Fruit fly (Drosophila melanogaster) whole organism, embryonic: ENCODE results near the gene CG31717.

Source experiments
- CG1024 ChIP-seq: fragments of 200-800 bp; sonication (Bioruptor generic); IDR thresholded peaks from 2 replicates; pipeline ENCODE4 v1.3.6; 2022; ENCODE audit warnings: missing biosample characterization, missing genetic modification characterization
- CG10462 ChIP-seq: fragments of 200-800 bp; sonication (Bioruptor generic); optimal IDR thresholded peaks from 2 replicates; lab custom pipeline; 2016; ENCODE audit warnings: missing biosample characterization, missing genetic modification characterization
- CG11398 ChIP-seq: fragments of 200-800 bp; sonication (Bioruptor generic); optimal IDR thresholded peaks from 2 replicates; lab custom pipeline; 2016; ENCODE audit warnings: missing biosample characterization, missing genetic modification characterization
- CG11723 ChIP-seq: fragments of 200-800 bp; sonication (Bioruptor generic); optimal IDR thresholded peaks from 2 replicates; lab custom pipeline; 2017; ENCODE audit warnings: missing biosample characterization, mild to moderate bottlenecking, missing genetic modification characterization
- CG12155 ChIP-seq: fragments of 200-800 bp; sonication (Bioruptor generic); optimal IDR thresholded peaks from 3 replicates; lab custom pipeline; 2016; ENCODE audit warnings: missing biosample characterization, missing genetic modification characterization
- CG12219 ChIP-seq: fragments of 200-800 bp; sonication (Bioruptor generic); optimal IDR thresholded peaks from 3 replicates; lab custom pipeline; 2018; ENCODE audit warnings: missing biosample characterization, mild to moderate bottlenecking, missing genetic modification characterization
- CG13296 ChIP-seq: fragments of 200-800 bp; sonication (Bioruptor generic); optimal IDR thresholded peaks from 3 replicates; lab custom pipeline; 2018; ENCODE audit warnings: missing biosample characterization, mild to moderate bottlenecking, missing genetic modification characterization
- CG15514 ChIP-seq: fragments of 200-800 bp; sonication (Bioruptor generic); optimal IDR thresholded peaks from 3 replicates; lab custom pipeline; 2017; ENCODE audit warnings: missing biosample characterization, missing genetic modification characterization, mild to moderate bottlenecking, moderate library complexity, missing genetic modification reagents
- CG31441 ChIP-seq: fragments of 200-800 bp; sonication (Bioruptor generic); IDR thresholded peaks from 2 replicates; pipeline ENCODE4 v1.3.6; 2022; ENCODE audit warnings: missing biosample characterization, missing genetic modification characterization
- CG34376 ChIP-seq: fragments of 200-800 bp; sonication (Bioruptor generic); optimal IDR thresholded peaks from 2 replicates; lab custom pipeline; 2018; ENCODE audit warnings: missing biosample characterization, mild to moderate bottlenecking, missing genetic modification characterization
- CG34422 ChIP-seq: fragments of 200-800 bp; sonication (Bioruptor generic); IDR thresholded peaks from 3 replicates; pipeline ENCODE4 v1.3.6; 2022; ENCODE audit warnings: missing biosample characterization, missing genetic modification characterization
- CG4360 ChIP-seq: fragments of 200-800 bp; sonication (Bioruptor generic); IDR thresholded peaks from 2 replicates; pipeline ENCODE4 v1.3.6; 2022; ENCODE audit warnings: missing biosample characterization, missing genetic modification characterization
- CG6254 ChIP-seq: fragments of 200-800 bp; sonication (Bioruptor generic); optimal IDR thresholded peaks from 3 replicates; lab custom pipeline; 2017; ENCODE audit warnings: mild to moderate bottlenecking, missing biosample characterization, missing genetic modification reagents, missing genetic modification characterization
- CG6791 ChIP-seq: fragments of 200-800 bp; sonication (Bioruptor generic); IDR thresholded peaks from 3 replicates; pipeline ENCODE4 v1.3.6; 2022; ENCODE audit warnings: missing biosample characterization, missing genetic modification characterization; ENCODE audit not compliant: partially characterized antibody
- CG6813 ChIP-seq: fragments of 200-800 bp; sonication (Bioruptor generic); optimal IDR thresholded peaks from 2 replicates; lab custom pipeline; 2017; ENCODE audit warnings: missing biosample characterization, missing genetic modification characterization, mild to moderate bottlenecking, moderate library complexity, missing genetic modification reagents
- D19B ChIP-seq: fragments of 200-800 bp; sonication (Bioruptor generic); optimal IDR thresholded peaks from 2 replicates; lab custom pipeline; 2017; ENCODE audit warnings: missing biosample characterization, mild to moderate bottlenecking, missing genetic modification characterization
- Ets97D ChIP-seq: fragments of 200-800 bp; sonication (Bioruptor generic); optimal IDR thresholded peaks from 3 replicates; lab custom pipeline; 2016; ENCODE audit warnings: missing biosample characterization, missing genetic modification characterization
- HmgD ChIP-seq: fragments of 200-800 bp; sonication (Bioruptor generic); optimal IDR thresholded peaks from 3 replicates; lab custom pipeline; 2016; ENCODE audit warnings: missing biosample characterization, missing genetic modification characterization
- Hmx ChIP-seq: fragments of 200-800 bp; sonication (Bioruptor generic); optimal IDR thresholded peaks from 2 replicates; lab custom pipeline; 2016; ENCODE audit warnings: missing biosample characterization, missing genetic modification characterization
- Hr3 ChIP-seq: fragments of 200-800 bp; sonication (Bioruptor generic); optimal IDR thresholded peaks from 3 replicates; lab custom pipeline; 2016; ENCODE audit warnings: missing biosample characterization, missing genetic modification characterization
- Ravus ChIP-seq: fragments of 200-800 bp; sonication (Bioruptor generic); IDR thresholded peaks from 2 replicates; pipeline ENCODE4 v1.3.6; 2022; ENCODE audit warnings: missing biosample characterization, missing genetic modification characterization
- Scr ChIP-seq: fragments of 200-800 bp; sonication (Bioruptor generic); IDR thresholded peaks from 2 replicates; pipeline ENCODE4 v1.3.6; 2022; ENCODE audit warnings: missing biosample characterization, missing genetic modification characterization; ENCODE audit not compliant: partially characterized antibody
- Spps ChIP-seq: fragments of 200-800 bp; sonication (Bioruptor generic); optimal IDR thresholded peaks from 2 replicates; lab custom pipeline; 2018; ENCODE audit warnings: missing biosample characterization, mild to moderate bottlenecking, missing genetic modification characterization
- Taf1 ChIP-seq: fragments of 200-800 bp; sonication (Bioruptor generic); IDR thresholded peaks from 2 replicates; pipeline ENCODE4 v1.3.6; 2022; ENCODE audit warnings: missing biosample characterization, missing genetic modification characterization
- Xbp1 ChIP-seq: fragments of 200-800 bp; sonication (Bioruptor generic); optimal IDR thresholded peaks from 3 replicates; lab custom pipeline; 2016; ENCODE audit warnings: missing biosample characterization, mild to moderate bottlenecking, missing genetic modification characterization
- cato ChIP-seq: fragments of 200-800 bp; sonication (Bioruptor generic); optimal IDR thresholded peaks from 2 replicates; lab custom pipeline; 2016; ENCODE audit warnings: missing biosample characterization, missing genetic modification characterization, borderline replicate concordance
- chm ChIP-seq: fragments of 200-800 bp; sonication (Bioruptor generic); IDR thresholded peaks from 2 replicates; pipeline ENCODE4 v1.3.6; 2022; ENCODE audit warnings: missing biosample characterization, missing genetic modification characterization
- danr ChIP-seq: fragments of 200-800 bp; sonication (Bioruptor generic); IDR thresholded peaks from 2 replicates; pipeline ENCODE4 v1.3.6; 2022; ENCODE audit warnings: missing biosample characterization, missing genetic modification characterization
- dmrt11E ChIP-seq: fragments of 200-800 bp; sonication (Bioruptor generic); optimal IDR thresholded peaks from 3 replicates; lab custom pipeline; 2018; ENCODE audit warnings: missing biosample characterization, mild to moderate bottlenecking, missing genetic modification characterization, moderate library complexity
- fd102C ChIP-seq: fragments of 200-800 bp; sonication (Bioruptor generic); optimal IDR thresholded peaks from 2 replicates; lab custom pipeline; 2018; ENCODE audit warnings: missing biosample characterization, mild to moderate bottlenecking, missing genetic modification characterization, moderate library complexity
- grau ChIP-seq: fragments of 200-800 bp; optimal IDR thresholded peaks from 3 replicates; lab custom pipeline; 2019; ENCODE audit warnings: missing biosample characterization, mild to moderate bottlenecking, missing genetic modification characterization, moderate library complexity
- gsb-n ChIP-seq: fragments of 200-800 bp; sonication (Bioruptor generic); optimal IDR thresholded peaks from 3 replicates; lab custom pipeline; 2018; ENCODE audit warnings: missing biosample characterization, mild to moderate bottlenecking, missing genetic modification characterization
- ham ChIP-seq: fragments of 200-800 bp; sonication (Bioruptor generic); IDR thresholded peaks from 2 replicates; pipeline ENCODE4 v1.3.6; 2022; ENCODE audit warnings: missing biosample characterization, missing genetic modification characterization
- hbn ChIP-seq: fragments of 200-800 bp; sonication (Bioruptor generic); IDR thresholded peaks from 2 replicates; pipeline ENCODE4 v1.3.6; 2022; ENCODE audit warnings: missing biosample characterization, missing genetic modification characterization; ENCODE audit not compliant: partially characterized antibody
- kay ChIP-seq: fragments of 200-800 bp; sonication (Bioruptor generic); optimal IDR thresholded peaks from 2 replicates; lab custom pipeline; 2016; ENCODE audit warnings: missing biosample characterization, missing genetic modification characterization
- lilli ChIP-seq: fragments of 200-800 bp; sonication (Bioruptor generic); optimal IDR thresholded peaks from 3 replicates; lab custom pipeline; 2016; ENCODE audit warnings: missing biosample characterization, missing genetic modification characterization
- lmd ChIP-seq: fragments of 200-800 bp; sonication (Bioruptor generic); IDR thresholded peaks from 2 replicates; pipeline ENCODE4 v1.3.6; 2022; ENCODE audit warnings: missing biosample characterization, missing genetic modification characterization
- lola ChIP-seq, 3 experiments: fragments of >200 bp in 2 of 3; fragments of 200-800 bp in 1 of 3; sonication (Bioruptor generic) in 1 of 3; optimal IDR thresholded peaks; 2 replicates each; lab custom pipeline; 2017 to 2019; ENCODE audit warnings: missing biosample characterization in 3 of 3, missing genetic modification characterization in 3 of 3, mild to moderate bottlenecking in 1 of 3, moderate library complexity in 1 of 3
- mam ChIP-seq: fragments of 200-800 bp; sonication (Bioruptor generic); optimal IDR thresholded peaks from 3 replicates; lab custom pipeline; 2016; ENCODE audit warnings: missing biosample characterization, missing genetic modification characterization
- mirr ChIP-seq: fragments of 200-800 bp; sonication (Bioruptor generic); optimal IDR thresholded peaks from 3 replicates; lab custom pipeline; 2018; ENCODE audit warnings: missing biosample characterization, mild to moderate bottlenecking, missing genetic modification characterization
- nerfin-2 ChIP-seq: fragments of 200-800 bp; sonication (Bioruptor generic); IDR thresholded peaks from 2 replicates; pipeline ENCODE4 v1.3.6; 2022; ENCODE audit warnings: missing biosample characterization, missing genetic modification characterization; ENCODE audit not compliant: partially characterized antibody
- org-1 ChIP-seq: fragments of 200-800 bp; sonication (Bioruptor generic); optimal IDR thresholded peaks from 2 replicates; lab custom pipeline; 2017; ENCODE audit warnings: missing biosample characterization, missing genetic modification characterization
- so ChIP-seq: fragments of 200-800 bp; sonication (Bioruptor generic); IDR thresholded peaks from 3 replicates; pipeline ENCODE4 v1.3.6; 2022; ENCODE audit warnings: missing biosample characterization, missing genetic modification characterization
- ssp ChIP-seq: fragments of 200-800 bp; sonication (Bioruptor generic); IDR thresholded peaks from 2 replicates; pipeline ENCODE4 v1.3.6; 2022; ENCODE audit warnings: missing biosample characterization, missing genetic modification characterization
- tio ChIP-seq: fragments of 200-800 bp; sonication (Bioruptor generic); optimal IDR thresholded peaks from 2 replicates; lab custom pipeline; 2017; ENCODE audit warnings: missing biosample characterization, missing genetic modification characterization, inconsistent platforms
- vfl ChIP-seq: fragments of 200-800 bp; sonication (Bioruptor generic); optimal IDR thresholded peaks from 2 replicates; lab custom pipeline; 2016; ENCODE audit warnings: missing biosample characterization, missing genetic modification characterization
- vvl ChIP-seq: fragments of 200-800 bp; sonication (Bioruptor generic); IDR thresholded peaks from 2 replicates; pipeline ENCODE4 v1.3.6; 2022; ENCODE audit warnings: missing biosample characterization, missing genetic modification characterization
- wek ChIP-seq: fragments of 200-800 bp; sonication (Bioruptor generic); optimal IDR thresholded peaks from 3 replicates; lab custom pipeline; 2018; ENCODE audit warnings: missing biosample characterization, mild to moderate bottlenecking, missing genetic modification characterization, moderate library complexity

CG31717 gene

dm6 chr2L:10220501-10221386 lies 29.8 kb upstream of the CG31717 start, which contains the start of the genes Npc1a and Prosalpha6 (continued):
- TF ChIP-seq CG15514 (GFP tag; lab: Kevin White, UChicago) = peak; percentile 16
- TF ChIP-seq Hr3 = peak; percentile 17
- no peak for TF ChIP-seq lmd
- TF ChIP-seq ssp (GFP tag; lab: Robert Waterston, UW) = peak; percentile 68
- peak in 1 of 3 experiments; percentile 31 for TF ChIP-seq lola (GFP tag; optimal IDR thresholded peaks at IDR 0.05; lab: Kevin White, UChicago)
- TF ChIP-seq Ravus (GFP tag; lab: Robert Waterston, UW) = no peak
- TF ChIP-seq grau (tag; lab: Kevin White, UChicago) = no peak
- TF ChIP-seq HmgD = no peak
- TF ChIP-seq Scr (GFP tag; lab: Robert Waterston, UW) = peak; percentile 69
- TF ChIP-seq org-1 (GFP tag; lab: Kevin White, UChicago) = no peak
- no peak for TF ChIP-seq CG6813 (GFP tag; lab: Kevin White, UChicago)
- peak; percentile 39; the same call in 1 of the 3 replicates for TF ChIP-seq so (GFP tag; lab: Robert Waterston, UW)
- 0 out of 2 replicates have a peak, but pooled peaks have one; percentile 27 for TF ChIP-seq nerfin-2 (GFP tag; lab: Robert Waterston, UW)
- no peak for TF ChIP-seq tio (GFP tag; lab: Kevin White, UChicago)
- peak; percentile 26 for TF ChIP-seq mirr (GFP tag; lab: Kevin White, UChicago)
- TF ChIP-seq danr = no peak
- TF ChIP-seq vfl = no peak
- TF ChIP-seq CG6254 (GFP tag; lab: Kevin White, UChicago) = peak; percentile 53
- TF ChIP-seq Taf1 (GFP tag; lab: Robert Waterston, UW) = no peak
- TF ChIP-seq CG34376 (GFP tag; lab: Kevin White, UChicago) = peak; percentile 36
- TF ChIP-seq mam (GFP tag; lab: Kevin White, UChicago) = peak; percentile 1
- 0 out of 2 replicates have a peak, but pooled peaks have one; percentile 10 for TF ChIP-seq chm
- no peak for TF ChIP-seq fd102C (GFP tag; lab: Kevin White, UChicago)
- peak; percentile 94 for TF ChIP-seq CG11723 (GFP tag; lab: Kevin White, UChicago)
- no peak for TF ChIP-seq CG11398 (GFP tag; lab: Kevin White, UChicago)
- TF ChIP-seq Ets97D (GFP tag; lab: Kevin White, UChicago) = peak; percentile 68
- peak; percentile 54 for TF ChIP-seq hbn (GFP tag; lab: Robert Waterston, UW)
- peak; percentile 16 for TF ChIP-seq CG12155
- TF ChIP-seq Spps (tag; lab: Kevin White, UChicago) = no peak
- no peak for TF ChIP-seq CG31441 (GFP tag; lab: Robert Waterston, UW)
- TF ChIP-seq CG4360 (GFP tag; lab: Robert Waterston, UW) = no peak
- no peak for TF ChIP-seq CG10462 (GFP tag; lab: Kevin White, UChicago)
- TF ChIP-seq lilli (GFP tag; lab: Kevin White, UChicago) = peak; percentile 28
- TF ChIP-seq Hmx (GFP tag; lab: Kevin White, UChicago) = no peak
- TF ChIP-seq CG12219 (GFP tag; lab: Kevin White, UChicago) = no peak
- peak; percentile 56; the same call in 2 of the 3 replicates for TF ChIP-seq CG6791 (GFP tag; lab: Robert Waterston, UW)
- TF ChIP-seq Xbp1 (GFP tag; lab: Kevin White, UChicago) = peak; percentile 15
- no peak for TF ChIP-seq ham (GFP tag; lab: Robert Waterston, UW)
- no peak for TF ChIP-seq kay (GFP tag; lab: Kevin White, UChicago)
- peak; percentile 11 for TF ChIP-seq D19B (GFP tag; lab: Kevin White, UChicago)
- no peak for TF ChIP-seq cato
- no peak for TF ChIP-seq CG13296 (GFP tag; lab: Kevin White, UChicago)
- no peak for TF ChIP-seq gsb-n (tag; lab: Kevin White, UChicago)
- TF ChIP-seq vvl (GFP tag; lab: Robert Waterston, UW) = no peak
- TF ChIP-seq CG1024 (GFP tag; lab: Robert Waterston, UW) = peak; percentile 70
- TF ChIP-seq wek = no peak
- peak; percentile 32 for TF ChIP-seq dmrt11E (tag; lab: Kevin White, UChicago)
- peak; percentile 34; the same call in 1 of the 3 replicates for TF ChIP-seq CG34422 (GFP tag; lab: Robert Waterston, UW)
